Fruit fly (Drosophila melanogaster) whole organism, wandering third instar larva: ENCODE results near the gene atilla.
A peak's percentile ranks its signal among the peaks of the same experiment; 100 is the strongest.

Source experiments
- Abd-B ChIP-seq: fragments of >200 bp; optimal IDR thresholded peaks from 2 replicates; lab custom pipeline; 2017; ENCODE audit warnings: missing biosample characterization, missing genetic modification characterization
- CrebA ChIP-seq: fragments of 200-800 bp; sonication (Bioruptor generic); optimal IDR thresholded peaks from 2 replicates; lab custom pipeline; 2016; ENCODE audit warnings: missing biosample characterization, mild to moderate bottlenecking, missing genetic modification characterization, borderline replicate concordance
- Dfd ChIP-seq: fragments of >200 bp; optimal IDR thresholded peaks from 2 replicates; lab custom pipeline; 2017; ENCODE audit warnings: missing biosample characterization, missing genetic modification characterization
- Dif ChIP-seq: fragments of 200-275, 200-300 bp; sonication (Bioruptor generic); optimal IDR thresholded peaks from 2 replicates; lab custom pipeline; 2018; ENCODE audit warnings: missing biosample characterization, missing genetic modification characterization; ENCODE audit not compliant: partially characterized antibody
- GATAd ChIP-seq: sonication (Bioruptor generic); optimal IDR thresholded peaks from 2 replicates; lab custom pipeline; 2016; ENCODE audit warnings: missing biosample characterization, missing genetic modification characterization
- HLH106 ChIP-seq: fragments of 200-800 bp; optimal IDR thresholded peaks from 3 replicates; lab custom pipeline; 2019; ENCODE audit warnings: missing biosample characterization, mild to moderate bottlenecking, missing genetic modification characterization, moderate library complexity
- Hnf4 ChIP-seq: fragments of 200-800 bp; sonication (Bioruptor generic); optimal IDR thresholded peaks from 2 replicates; lab custom pipeline; 2016; ENCODE audit warnings: missing biosample characterization, mild to moderate bottlenecking, missing genetic modification characterization
- Hr78 ChIP-seq: fragments of >200 bp; optimal IDR thresholded peaks from 2 replicates; lab custom pipeline; 2017; ENCODE audit warnings: missing biosample characterization, missing genetic modification characterization
- Jra ChIP-seq: sonication (Bioruptor generic); optimal IDR thresholded peaks from 2 replicates; lab custom pipeline; 2016; ENCODE audit warnings: missing biosample characterization, missing genetic modification characterization
- Mio ChIP-seq: sonication (Bioruptor generic); optimal IDR thresholded peaks from 2 replicates; lab custom pipeline; 2016; ENCODE audit warnings: missing biosample characterization, missing genetic modification characterization
- Myc ChIP-seq: fragments of >200 bp; optimal IDR thresholded peaks from 2 replicates; lab custom pipeline; 2017
- N ChIP-seq: fragments of >200 bp; optimal IDR thresholded peaks from 2 replicates; lab custom pipeline; 2018; ENCODE audit warnings: missing biosample characterization, missing external identifiers, missing genetic modification characterization
- OdsH ChIP-seq: fragments of 200-800 bp; sonication (Bioruptor generic); optimal IDR thresholded peaks from 2 replicates; lab custom pipeline; 2016; ENCODE audit warnings: missing biosample characterization, mild to moderate bottlenecking, missing genetic modification characterization
- Rel ChIP-seq, 2 experiments: fragments of 200-800 bp; sonication (Bioruptor generic) in 1 of 2; optimal IDR thresholded peaks; 2 replicates in 1 of 2; 3 replicates in 1 of 2; lab custom pipeline; 2016 to 2019; ENCODE audit warnings: mild to moderate bottlenecking in 2 of 2, missing biosample characterization in 2 of 2, missing genetic modification characterization in 2 of 2, moderate library complexity in 1 of 2
- Sp1 ChIP-seq: fragments of 200-800 bp; sonication (Bioruptor generic); optimal IDR thresholded peaks from 3 replicates; lab custom pipeline; 2019; ENCODE audit warnings: missing biosample characterization, mild to moderate bottlenecking, missing genetic modification characterization, moderate library complexity
- br ChIP-seq: fragments of 200-800 bp; sonication (Bioruptor generic); optimal IDR thresholded peaks from 2 replicates; lab custom pipeline; 2016; ENCODE audit warnings: missing biosample characterization, missing genetic modification characterization
- brk ChIP-seq: fragments of 200-800 bp; sonication (Bioruptor generic); optimal IDR thresholded peaks from 2 replicates; lab custom pipeline; 2016; ENCODE audit warnings: missing biosample characterization, mild to moderate bottlenecking, missing genetic modification characterization
- dl ChIP-seq, 2 experiments: fragments of 175-275, 200-275 bp in 1 of 2; fragments of 200-275 bp in 1 of 2; sonication (Bioruptor generic); optimal IDR thresholded peaks; lab custom pipeline; 2018; ENCODE audit warnings: mild to moderate bottlenecking in 2 of 2, missing biosample characterization in 2 of 2, missing genetic modification characterization in 2 of 2, moderate library complexity in 2 of 2; ENCODE audit not compliant: partially characterized antibody in 2 of 2, insufficient read depth in 1 of 2
- dmrt93B ChIP-seq: fragments of 200-800 bp; sonication (Bioruptor generic); optimal IDR thresholded peaks from 2 replicates; lab custom pipeline; 2018; ENCODE audit warnings: missing biosample characterization, mild to moderate bottlenecking, missing genetic modification characterization
- dsf ChIP-seq: sonication (Bioruptor generic); optimal IDR thresholded peaks from 2 replicates; lab custom pipeline; 2016; ENCODE audit warnings: missing biosample characterization, missing genetic modification characterization, borderline replicate concordance
- ey ChIP-seq: fragments of 200-800 bp; sonication (Bioruptor generic); optimal IDR thresholded peaks from 2 replicates; lab custom pipeline; 2016; ENCODE audit warnings: missing biosample characterization, missing genetic modification characterization
- foxo ChIP-seq, 2 experiments: fragments of 200-800 bp; sonication (Bioruptor generic); optimal IDR thresholded peaks; 2 replicates in 1 of 2; 3 replicates in 1 of 2; lab custom pipeline; 2016 to 2017; ENCODE audit warnings: missing biosample characterization in 2 of 2, missing genetic modification characterization in 2 of 2
- fru ChIP-seq: fragments of 200-800 bp; sonication (Bioruptor generic); optimal IDR thresholded peaks from 3 replicates; lab custom pipeline; 2016; ENCODE audit warnings: missing biosample characterization, mild to moderate bottlenecking, missing genetic modification characterization
- jim ChIP-seq: fragments of 175-275, 200-325 bp; sonication (Bioruptor generic); optimal IDR thresholded peaks from 2 replicates; lab custom pipeline; 2016; ENCODE audit warnings: missing biosample characterization, mild to moderate bottlenecking, missing genetic modification characterization
- pan ChIP-seq: fragments of >200 bp; optimal IDR thresholded peaks from 2 replicates; lab custom pipeline; 2017
- sage ChIP-seq: fragments of 200-800 bp; sonication (Bioruptor generic); optimal IDR thresholded peaks from 2 replicates; lab custom pipeline; 2016; ENCODE audit warnings: missing biosample characterization, mild to moderate bottlenecking, missing genetic modification characterization
- sv ChIP-seq: fragments of 200-800 bp; sonication (Bioruptor generic); optimal IDR thresholded peaks from 3 replicates; lab custom pipeline; 2016; ENCODE audit warnings: missing biosample characterization, missing genetic modification characterization
- usp ChIP-seq: fragments of >200 bp; optimal IDR thresholded peaks from 2 replicates; lab custom pipeline; 2017; ENCODE audit warnings: missing biosample characterization, missing genetic modification characterization
- woc ChIP-seq: sonication (Bioruptor generic); optimal IDR thresholded peaks from 2 replicates; lab custom pipeline; 2016; ENCODE audit warnings: missing biosample characterization, mild to moderate bottlenecking, missing genetic modification characterization

The atilla gene

dm6 chr2L:12161467-12161866, 16.2 kb downstream of the atilla start, which contains the start of gene CG31861:
CG31861 (plus strand) TSS chr2L:12161767.
- TF ChIP-seq HLH106 (no peak), OdsH (GFP tag; lab: Kevin White, UChicago) (no peak), GATAd (GFP tag; lab: Kevin White, UChicago) (no peak), Myc (lab: Kevin White, UChicago) (no peak), Hnf4 (GFP tag; lab: Kevin White, UChicago) (no peak), dmrt93B (no peak), Mio (GFP tag; lab: Kevin White, UChicago) (no peak), dl (GFP tag; optimal IDR thresholded peaks at IDR 0.05; lab: Kevin White, UChicago; ENCODE audit: insufficient read depth in 1 of 2, partially characterized antibody in 2 of 2) (no peak), dsf (GFP tag; lab: Kevin White, UChicago) (no peak), jim (no peak), CrebA (GFP tag; lab: Kevin White, UChicago) (no peak), pan (lab: Kevin White, UChicago) (no peak)

dm6 chr2L:12142439-12142838, 35.2 kb downstream of the atilla start, which contains the start of gene CG31760:
CG31760 (plus strand) TSS chr2L:12142780.
- no peak for TF ChIP-seq fru
- no peak for TF ChIP-seq Abd-B (GFP tag; lab: Kevin White, UChicago)
- TF ChIP-seq Mio (GFP tag; lab: Kevin White, UChicago): no peak
- no peak for TF ChIP-seq N (GFP tag; lab: Kevin White, UChicago)
- TF ChIP-seq dl (GFP tag; optimal IDR thresholded peaks at IDR 0.05; lab: Kevin White, UChicago; ENCODE audit: insufficient read depth in 1 of 2, partially characterized antibody in 2 of 2): no peak
- TF ChIP-seq sage: no peak
- TF ChIP-seq br: no peak
- no peak for TF ChIP-seq Rel (GFP tag; optimal IDR thresholded peaks at IDR 0.05; lab: Kevin White, UChicago)
- TF ChIP-seq Rel (tag; optimal IDR thresholded peaks at IDR 0.05; lab: Kevin White, UChicago): no peak
- TF ChIP-seq dsf (GFP tag; lab: Kevin White, UChicago): no peak
- TF ChIP-seq jim: no peak
- TF ChIP-seq Sp1: no peak
- no peak for TF ChIP-seq Dfd (GFP tag; lab: Kevin White, UChicago)
- TF ChIP-seq CrebA (GFP tag; lab: Kevin White, UChicago): no peak
- TF ChIP-seq dmrt93B: no peak
- TF ChIP-seq OdsH (GFP tag; lab: Kevin White, UChicago): no peak
- TF ChIP-seq Hnf4 (GFP tag; lab: Kevin White, UChicago): no peak

- TF ChIP-seq sage: no peak
- no peak for TF ChIP-seq br
- no peak for TF ChIP-seq dsf (GFP tag; lab: Kevin White, UChicago)
- TF ChIP-seq Hr78: no peak
- no peak for TF ChIP-seq dmrt93B
- no peak for TF ChIP-seq Jra (GFP tag; lab: Kevin White, UChicago)
- TF ChIP-seq foxo (GFP tag; optimal IDR thresholded peaks at IDR 0.05; lab: Kevin White, UChicago): no peak
- TF ChIP-seq jim: no peak
- TF ChIP-seq ey (GFP tag; lab: Kevin White, UChicago): no peak
- TF ChIP-seq brk (GFP tag; lab: Kevin White, UChicago): no peak
- TF ChIP-seq usp (GFP tag; lab: Kevin White, UChicago): no peak
- TF ChIP-seq Myc (lab: Kevin White, UChicago): no peak
Measured at dm6 chr2L:12137708-12138107, 40.0 kb downstream of the atilla start, which contains the start of gene Gr33a. Gr33a (plus strand) TSS chr2L:12138008.

DNA sequence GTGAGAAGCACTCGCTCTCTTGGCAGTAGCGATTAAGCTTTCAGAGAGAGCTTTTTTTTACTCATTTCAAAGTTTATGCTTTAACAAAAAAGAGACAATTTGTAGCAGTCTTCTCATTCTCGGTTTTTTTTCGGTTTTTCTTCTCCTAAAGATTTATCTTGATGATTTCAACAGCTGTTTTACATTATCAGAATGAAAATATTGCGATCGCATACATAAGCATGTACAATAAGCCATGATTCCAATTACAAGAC, 43.6 kb downstream of the atilla start:
- TF ChIP-seq foxo (GFP tag; optimal IDR thresholded peaks at IDR 0.05; lab: Kevin White, UChicago) (no peak), woc (GFP tag; lab: Kevin White, UChicago) (no peak), Dif (GFP tag; lab: Kevin White, UChicago) (no peak), GATAd (GFP tag; lab: Kevin White, UChicago) (no peak), dl (GFP tag; optimal IDR thresholded peaks at IDR 0.05; lab: Kevin White, UChicago; ENCODE audit: insufficient read depth in 1 of 2, partially characterized antibody in 2 of 2) (no peak), sv (GFP tag; lab: Kevin White, UChicago) (no peak), Jra (GFP tag; lab: Kevin White, UChicago) (no peak)

DNA sequence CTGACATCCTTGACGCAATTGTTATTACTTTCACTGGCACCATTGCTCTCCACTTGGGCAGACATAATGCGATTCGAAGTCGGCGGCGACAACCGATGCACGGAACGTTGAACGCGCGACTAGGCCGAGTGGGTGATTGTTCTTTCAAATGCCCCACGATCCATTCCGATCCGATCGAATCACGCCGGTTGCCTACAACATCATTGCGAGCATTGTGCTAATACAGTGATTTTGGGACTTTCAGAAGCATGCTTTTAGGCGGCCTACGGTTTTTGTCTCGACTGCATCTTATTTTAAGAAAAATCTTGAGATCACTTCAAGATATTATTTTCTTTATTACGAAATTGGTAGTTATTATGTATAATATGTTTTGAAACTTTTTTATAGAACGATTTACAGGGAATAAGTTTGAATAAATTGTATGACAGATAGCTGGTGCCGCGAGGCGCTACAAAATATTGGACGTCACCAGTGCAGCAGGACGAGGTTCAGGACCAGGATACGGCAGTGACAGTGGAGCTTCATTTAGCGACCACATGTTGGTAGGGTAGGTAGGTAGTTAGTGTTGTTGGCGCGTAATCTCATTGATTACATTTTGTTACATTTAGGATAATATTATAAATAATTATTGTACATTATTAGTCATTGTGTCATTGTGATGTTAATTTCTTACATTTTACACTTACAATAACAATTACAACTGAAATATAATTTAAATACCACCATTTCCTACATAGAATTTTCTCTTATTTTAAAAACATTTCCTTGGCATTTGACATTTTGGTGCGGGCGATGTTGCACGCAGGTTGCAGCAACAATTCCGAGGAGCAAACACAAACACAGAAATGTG, 44.2 kb downstream of the atilla start, which contains the start of gene rho-6:
rho-6 (minus strand) TSS at position 137 of the 850 bp plus-strand sequence.
- no peak for TF ChIP-seq brk (GFP tag; lab: Kevin White, UChicago)
- peak; percentile 58 for TF ChIP-seq Myc (lab: Kevin White, UChicago)
